Fruit fly (Drosophila melanogaster): Measurements from ENCODE around the gene CG3982.
A peak's percentile ranks its signal among the peaks of the same experiment; 100 is the strongest.

Gene CG3982

DNA sequence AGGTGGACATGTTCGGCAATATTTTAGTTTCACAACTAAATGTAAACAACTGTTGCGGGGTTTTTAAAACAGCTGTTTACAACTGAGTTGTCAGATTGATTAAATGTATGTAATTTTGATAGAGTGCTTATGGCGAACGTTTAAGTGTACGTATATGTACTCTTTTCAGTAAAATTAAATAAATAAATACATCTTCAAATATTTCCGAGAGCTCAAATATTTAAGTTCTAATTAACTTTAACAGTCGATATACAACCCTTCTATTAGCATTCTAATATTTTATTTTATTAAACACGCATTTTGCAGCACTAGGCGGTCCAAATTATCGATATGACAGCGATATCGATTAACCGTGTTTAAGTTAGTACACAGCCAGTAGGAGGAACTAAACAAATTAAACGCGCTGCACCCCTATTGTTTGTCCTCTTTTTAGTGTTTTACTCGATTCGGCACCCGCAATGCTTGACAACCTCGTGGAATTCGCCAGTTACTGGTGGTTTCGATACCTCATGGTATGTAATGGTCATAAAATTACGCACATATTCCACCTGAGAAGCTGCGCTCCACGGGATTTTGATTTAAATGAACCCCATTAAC lies 34.4 kb upstream of the CG3982 start, which contains the start of the genes CG3448 and ghi (continued):
- peak; percentile 75 for TF ChIP-seq tin (GFP tag; optimal IDR thresholded peaks at IDR 0.05)
- peak; percentile 73 for TF ChIP-seq CG17359 (tag; optimal IDR thresholded peaks at IDR 0.05)
- TF ChIP-seq gt (GFP tag; IDR thresholded peaks at IDR 0.05): no peak
- TF ChIP-seq Max (GFP tag; optimal IDR thresholded peaks at IDR 0.05): peak; percentile 68
- peak; percentile 51 to 67 for TF ChIP-seq Pdp1 (GFP tag; optimal IDR thresholded peaks at IDR 0.05)
- peak; percentile 58 for TF ChIP-seq Ptx1 (GFP tag; IDR thresholded peaks at IDR 0.05)
- peak; percentile 26 for TF ChIP-seq CG8281 (tag; optimal IDR thresholded peaks at IDR 0.05)
- TF ChIP-seq CG33557 (GFP tag; optimal IDR thresholded peaks at IDR 0.05): no peak
- TF ChIP-seq CG7745 (tag; optimal IDR thresholded peaks at IDR 0.05): no peak
- TF ChIP-seq Fer2 (tag; optimal IDR thresholded peaks at IDR 0.05): peak; percentile 77
- peak; percentile 69 for TF ChIP-seq pzg (GFP tag; optimal IDR thresholded peaks at IDR 0.05)
- TF ChIP-seq nerfin-1 (tag; optimal IDR thresholded peaks at IDR 0.05): peak; percentile 70
- no peak for TF ChIP-seq br (optimal IDR thresholded peaks at IDR 0.05)
- TF ChIP-seq stwl (tag; optimal IDR thresholded peaks at IDR 0.05): peak; percentile 93
- TF ChIP-seq Bteb2 (GFP tag; optimal IDR thresholded peaks at IDR 0.05): no peak
- TF ChIP-seq CG6813 (GFP tag; optimal IDR thresholded peaks at IDR 0.05): no peak
- TF ChIP-seq CG5245 (GFP tag; optimal IDR thresholded peaks at IDR 0.05): peak; percentile 36
- TF ChIP-seq hb (GFP tag; IDR thresholded peaks at IDR 0.05; ENCODE audit: partially characterized antibody): peak; percentile 43; the same call in 1 of the 3 replicates
- TF ChIP-seq CG7987 (GFP tag; optimal IDR thresholded peaks at IDR 0.05): peak; percentile 66
- no peak for TF ChIP-seq CG4282 (GFP tag; optimal IDR thresholded peaks at IDR 0.05)
- TF ChIP-seq CG17568 (GFP tag; optimal IDR thresholded peaks at IDR 0.05): no peak
- no peak for TF ChIP-seq D19B (GFP tag; optimal IDR thresholded peaks at IDR 0.05)
- peak; percentile 17 for TF ChIP-seq Elba2 (GFP tag; optimal IDR thresholded peaks at IDR 0.05)
- TF ChIP-seq CG2678 (tag; optimal IDR thresholded peaks at IDR 0.05): peak; percentile 81
- TF ChIP-seq Tbp (GFP tag; optimal IDR thresholded peaks at IDR 0.05): no peak
- peak; percentile 79 for TF ChIP-seq lbe (GFP tag; optimal IDR thresholded peaks at IDR 0.05)
- TF ChIP-seq fd64A (GFP tag; optimal IDR thresholded peaks at IDR 0.05): no peak
- TF ChIP-seq yki (optimal IDR thresholded peaks at IDR 0.05): no peak
- peak; percentile 26 for TF ChIP-seq Side (GFP tag; optimal IDR thresholded peaks at IDR 0.05)
- TF ChIP-seq oc (tag; optimal IDR thresholded peaks at IDR 0.05): no peak
- peak; percentile 72 for TF ChIP-seq Awh (GFP tag; IDR thresholded peaks at IDR 0.05)
- TF ChIP-seq dm (GFP tag; optimal IDR thresholded peaks at IDR 0.05): peak; percentile 15
- no peak for TF ChIP-seq CG12219 (GFP tag; optimal IDR thresholded peaks at IDR 0.05)
- no peak for TF ChIP-seq CG10462 (GFP tag; optimal IDR thresholded peaks at IDR 0.05)
- TF ChIP-seq CG7839 (tag; optimal IDR thresholded peaks at IDR 0.05): peak; percentile 69
- TF ChIP-seq gsb-n (tag; optimal IDR thresholded peaks at IDR 0.05): peak; percentile 24
- peak; percentile 57 for TF ChIP-seq CG12391 (tag; optimal IDR thresholded peaks at IDR 0.05)
- TF ChIP-seq Adf1 (GFP tag; IDR thresholded peaks at IDR 0.05): no peak
- TF ChIP-seq Hey (tag; optimal IDR thresholded peaks at IDR 0.05): no peak
- peak; percentile 1 for TF ChIP-seq gfzf (GFP tag; optimal IDR thresholded peaks at IDR 0.05)
- peak; percentile 52 for TF ChIP-seq Meics (GFP tag; optimal IDR thresholded peaks at IDR 0.05)
- TF ChIP-seq Lpt (GFP tag; optimal IDR thresholded peaks at IDR 0.05): no peak
- TF ChIP-seq pnt (GFP tag; optimal IDR thresholded peaks at IDR 0.05): peak; percentile 29
- no peak for TF ChIP-seq HLH54F (GFP tag; optimal IDR thresholded peaks at IDR 0.05)
- no peak for TF ChIP-seq croc (GFP tag; conservative IDR thresholded peaks at IDR 0.05)
- TF ChIP-seq ash1 (GFP tag; optimal IDR thresholded peaks at IDR 0.05): no peak
- peak; percentile 68 for TF ChIP-seq CG10147 (GFP tag; optimal IDR thresholded peaks at IDR 0.05)
- no peak for TF ChIP-seq pb (GFP tag; optimal IDR thresholded peaks at IDR 0.05)
- no peak for TF ChIP-seq Sin3A (optimal IDR thresholded peaks at IDR 0.05)
- TF ChIP-seq Hr3 (GFP tag; optimal IDR thresholded peaks at IDR 0.05): peak; percentile 32
- TF ChIP-seq CG9876 (GFP tag; optimal IDR thresholded peaks at IDR 0.05): no peak
- no peak for TF ChIP-seq fru (optimal IDR thresholded peaks at IDR 0.05)

All from whole organism, embryonic.